Worm (Caenorhabditis elegans) whole organism, young adult: ENCODE data around the gene srt-12.

Experiments
- B0035.1 ChIP-seq: sonication (generic microtip); optimal IDR thresholded peaks from 2 replicates; lab custom pipeline; 2016; ENCODE audit warnings: missing genetic modification characterization, mild to moderate bottlenecking, missing compliant biosample characterization, missing genotype, missing genetic modification reagents
- B0336.3 ChIP-seq: fragments of 200-800 bp; sonication (Bioruptor generic); IDR thresholded peaks from 2 replicates; pipeline ENCODE4 v1.3.6; 2022; ENCODE audit warnings: missing genetic modification characterization, missing compliant biosample characterization
- C06A6.2 ChIP-seq: fragments of 200-800 bp; sonication (Bioruptor generic); conservative IDR thresholded peaks from 2 replicates; pipeline ENCODE4 v1.3.6; 2022; ENCODE audit warnings: missing genetic modification characterization, missing compliant biosample characterization
- C17E4.6 ChIP-seq: fragments of 200-800 bp; sonication (Bioruptor generic); IDR thresholded peaks from 2 replicates; pipeline ENCODE4 v1.3.6; 2022; ENCODE audit warnings: missing genetic modification reagents, missing genetic modification characterization, missing compliant biosample characterization
- F33H1.4 ChIP-seq: fragments of 200-800 bp; sonication (Bioruptor generic); IDR thresholded peaks from 2 replicates; pipeline ENCODE4 v1.3.6; 2022; ENCODE audit warnings: missing genetic modification reagents, missing genetic modification characterization, missing compliant biosample characterization
- F37B4.10 ChIP-seq: fragments of 200-800 bp; sonication (Bioruptor generic); IDR thresholded peaks from 2 replicates; pipeline ENCODE4 v1.3.6; 2022; ENCODE audit warnings: missing genetic modification characterization, missing compliant biosample characterization
- F52B5.7 ChIP-seq: sonication (generic microtip); optimal IDR thresholded peaks from 2 replicates; lab custom pipeline; 2016; ENCODE audit warnings: mild to moderate bottlenecking, missing genetic modification characterization, missing compliant biosample characterization
- F57A8.1 ChIP-seq: fragments of 200-800 bp; sonication (Bioruptor generic); optimal IDR thresholded peaks from 2 replicates; lab custom pipeline; 2018; ENCODE audit warnings: mild to moderate bottlenecking, missing genetic modification characterization, moderate library complexity, missing compliant biosample characterization
- F57C9.4 ChIP-seq: sonication (generic microtip); optimal IDR thresholded peaks from 2 replicates; lab custom pipeline; 2017; ENCODE audit warnings: mild to moderate bottlenecking, missing genetic modification characterization, missing compliant biosample characterization
- K12H6.12 ChIP-seq: fragments of 200-800 bp; sonication (Bioruptor generic); optimal IDR thresholded peaks from 2 replicates; lab custom pipeline; 2018; ENCODE audit warnings: mild to moderate bottlenecking, missing genetic modification characterization, missing compliant biosample characterization
- Y56A3A.18 ChIP-seq: fragments of 200-800 bp; sonication (Bioruptor generic); IDR thresholded peaks from 2 replicates; pipeline ENCODE4 v1.3.6; 2022; ENCODE audit warnings: missing genetic modification reagents, missing genetic modification characterization, missing compliant biosample characterization
- Y95B8A.8 ChIP-seq: fragments of 200-800 bp; sonication (Bioruptor generic); IDR thresholded peaks from 2 replicates; pipeline ENCODE4 v1.3.6; 2022; ENCODE audit warnings: missing genetic modification reagents, missing genetic modification characterization, missing compliant biosample characterization
- ama-1 ChIP-seq, 3 experiments: fragments of 150-350 bp in 1 of 3; sonication (generic microtip) in 2 of 3; optimal IDR thresholded peaks; 2 replicates each; lab custom pipeline; 2014 to 2018; ENCODE audit warnings: missing biosample characterization in 2 of 3, missing genetic modification characterization in 2 of 3, missing genetic modification reagents in 2 of 3
- attf-3 ChIP-seq: fragments of 200-800 bp; sonication (Bioruptor generic); conservative IDR thresholded peaks from 2 replicates; pipeline ENCODE4 v1.3.6; 2022; ENCODE audit warnings: missing genetic modification reagents, missing genetic modification characterization, missing compliant biosample characterization
- bed-1 ChIP-seq: fragments of 200-800 bp; sonication (Bioruptor generic); IDR thresholded peaks from 2 replicates; pipeline ENCODE4 v1.3.6; 2022; ENCODE audit warnings: missing genetic modification reagents, missing genetic modification characterization, missing compliant biosample characterization
- ccch-3 ChIP-seq: fragments of 200-800 bp; sonication (Bioruptor generic); optimal IDR thresholded peaks from 2 replicates; lab custom pipeline; 2018; ENCODE audit warnings: mild to moderate bottlenecking, missing genetic modification characterization, missing compliant biosample characterization
- cebp-2 ChIP-seq: fragments of 200-800 bp; sonication (Bioruptor generic); IDR thresholded peaks from 2 replicates; pipeline ENCODE4 v1.3.6; 2022; ENCODE audit warnings: missing genetic modification characterization, missing compliant biosample characterization
- chd-7 ChIP-seq: sonication (generic microtip); optimal IDR thresholded peaks from 2 replicates; lab custom pipeline; 2016; ENCODE audit warnings: mild to moderate bottlenecking, missing genetic modification characterization, moderate library complexity, missing compliant biosample characterization
- dox-1 ChIP-seq: fragments of 200-800 bp; sonication (Bioruptor generic); IDR thresholded peaks from 2 replicates; pipeline ENCODE4 v1.3.6; 2022; ENCODE audit warnings: missing genetic modification reagents, missing genetic modification characterization, missing compliant biosample characterization
- dpl-1 ChIP-seq: fragments of 150-350 bp; optimal IDR thresholded peaks from 2 replicates; lab custom pipeline; 2014; ENCODE audit warnings: missing biosample characterization, missing genetic modification reagents, missing genetic modification characterization
- egl-44 ChIP-seq: fragments of 200-800 bp; sonication (Bioruptor generic); IDR thresholded peaks from 2 replicates; pipeline ENCODE4 v1.3.6; 2022; ENCODE audit warnings: missing genetic modification reagents, missing genetic modification characterization, missing compliant biosample characterization
- hsf-1 ChIP-seq: fragments of 200-800 bp; sonication (Bioruptor generic); IDR thresholded peaks from 2 replicates; pipeline ENCODE4 v1.3.6; 2022; ENCODE audit warnings: missing genetic modification reagents, missing genetic modification characterization, missing compliant biosample characterization
- lsl-1 ChIP-seq: fragments of 200-800 bp; sonication (Bioruptor generic); optimal IDR thresholded peaks from 2 replicates; lab custom pipeline; 2018; ENCODE audit warnings: mild to moderate bottlenecking, missing genetic modification characterization, moderate library complexity, missing compliant biosample characterization
- lsy-27 ChIP-seq: sonication (generic microtip); optimal IDR thresholded peaks from 2 replicates; lab custom pipeline; 2017; ENCODE audit warnings: missing genetic modification characterization, mild to moderate bottlenecking, missing compliant biosample characterization, antibody characterized with exemption, missing genotype, borderline replicate concordance; ENCODE audit not compliant: insufficient read depth
- madf-10 ChIP-seq: sonication (generic microtip); optimal IDR thresholded peaks from 2 replicates; lab custom pipeline; 2016; ENCODE audit warnings: mild to moderate bottlenecking, missing genetic modification characterization, missing compliant biosample characterization
- madf-3 ChIP-seq: fragments of 200-800 bp; sonication (Bioruptor generic); IDR thresholded peaks from 2 replicates; pipeline ENCODE4 v1.3.6; 2022; ENCODE audit warnings: missing genetic modification reagents, missing genetic modification characterization, missing compliant biosample characterization
- mel-28 ChIP-seq: sonication (generic microtip); optimal IDR thresholded peaks from 2 replicates; lab custom pipeline; 2016; ENCODE audit warnings: borderline replicate concordance, mild to moderate bottlenecking, missing genetic modification characterization, missing compliant biosample characterization
- nfya-1 ChIP-seq: sonication (generic microtip); optimal IDR thresholded peaks from 2 replicates; lab custom pipeline; 2017; ENCODE audit warnings: antibody characterized with exemption, missing compliant biosample characterization, missing genetic modification characterization, borderline replicate concordance; ENCODE audit not compliant: insufficient read depth
- repo-1 ChIP-seq: sonication (generic microtip); optimal IDR thresholded peaks from 2 replicates; lab custom pipeline; 2017; ENCODE audit warnings: mild to moderate bottlenecking, missing genetic modification characterization, missing compliant biosample characterization
- snpc-1.1 ChIP-seq: sonication (generic microtip); optimal IDR thresholded peaks from 2 replicates; lab custom pipeline; 2017; ENCODE audit warnings: missing genetic modification characterization, mild to moderate bottlenecking, missing compliant biosample characterization, antibody characterized with exemption, moderate library complexity, missing genotype, missing genetic modification reagents; ENCODE audit not compliant: insufficient read depth
- snpc-3.4 ChIP-seq: sonication (generic microtip); optimal IDR thresholded peaks from 2 replicates; lab custom pipeline; 2017; ENCODE audit warnings: missing genetic modification characterization, mild to moderate bottlenecking, missing compliant biosample characterization, antibody characterized with exemption, moderate library complexity, missing genotype, missing genetic modification reagents
- snpc-4 ChIP-seq, 5 experiments: fragments of 150-350 bp in 1 of 5; sonication (generic microtip) in 4 of 5; optimal IDR thresholded peaks; 2 replicates each; lab custom pipeline; 2014 to 2018; ENCODE audit warnings: missing genetic modification characterization in 5 of 5, missing biosample characterization in 3 of 5, antibody characterized with exemption in 2 of 5, mild to moderate bottlenecking in 2 of 5, missing compliant biosample characterization in 2 of 5, missing genotype in 2 of 5, moderate library complexity in 2 of 5, missing genetic modification reagents in 1 of 5
- somi-1 ChIP-seq: fragments of 200-800 bp; sonication (Bioruptor generic); optimal IDR thresholded peaks from 2 replicates; lab custom pipeline; 2018; ENCODE audit warnings: mild to moderate bottlenecking, missing genetic modification characterization, missing compliant biosample characterization
- zfh-2 ChIP-seq: fragments of 200-800 bp; sonication (Bioruptor generic); conservative IDR thresholded peaks from 2 replicates; pipeline ENCODE4 v1.3.6; 2022; ENCODE audit warnings: missing genetic modification reagents, missing genetic modification characterization, missing compliant biosample characterization
- ztf-6 ChIP-seq: fragments of 200-800 bp; sonication (Bioruptor generic); IDR thresholded peaks from 2 replicates; pipeline ENCODE4 v1.3.6; 2022; ENCODE audit warnings: missing genetic modification reagents, missing genetic modification characterization, missing compliant biosample characterization

Gene srt-12

ce11 chrV:4256474-4256873 lies 14.1 kb upstream of the srt-12 start, which contains the start of gene srt-14 (continued):
- TF ChIP-seq ama-1 (optimal IDR thresholded peaks at IDR 0.05; lab: Kevin White, UChicago), result no peak
- no peak for TF ChIP-seq ama-1 (GFP tag; optimal IDR thresholded peaks at IDR 0.05; lab: Kevin White, UChicago)
- TF ChIP-seq C06A6.2 (GFP tag; lab: Robert Waterston, UW), result no peak
- TF ChIP-seq C17E4.6, result no peak
- no peak for TF ChIP-seq F57C9.4 (tag; lab: Kevin White, UChicago)
- TF ChIP-seq repo-1 (tag; lab: Kevin White, UChicago), result no peak

DNA sequence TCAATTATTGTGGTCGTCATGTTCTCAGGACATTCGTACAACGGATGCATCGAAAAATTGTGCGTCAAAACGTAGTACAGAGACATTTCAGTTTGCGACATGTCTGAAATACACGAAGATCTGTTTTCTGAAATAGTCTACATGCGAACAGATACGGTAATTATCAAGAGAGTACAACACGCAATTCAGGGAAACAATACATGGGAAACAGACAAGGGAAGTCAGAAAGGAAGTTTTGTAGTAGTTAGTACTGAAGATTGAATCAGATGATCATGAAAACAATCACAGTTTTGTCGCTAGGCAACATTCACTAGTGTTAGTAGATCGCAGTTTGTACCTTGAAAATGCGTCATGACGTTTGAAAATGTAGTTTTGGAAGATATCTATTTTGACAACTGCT lies 7.7 kb upstream of the srt-12 start, which contains the start of gene srt-13:
TSS of gene srt-13 (minus strand) at position 101 of the 400 bp plus-strand sequence.
- TF ChIP-seq dox-1 (GFP tag; lab: Robert Waterston, UW) (no peak), Y95B8A.8 (GFP tag; lab: Robert Waterston, UW) (no peak), zfh-2 (no peak), egl-44 (no peak), lsy-27 (tag; lab: Kevin White, UChicago) (no peak), F33H1.4 (no peak), bed-1 (GFP tag; lab: Robert Waterston, UW) (no peak), hsf-1 (GFP tag; lab: Robert Waterston, UW) (no peak), nfya-1 (no peak), Y56A3A.18 (no peak), snpc-4 (GFP tag; optimal IDR thresholded peaks at IDR 0.05; lab: Kevin White, UChicago) (no peak), snpc-4 (tag; optimal IDR thresholded peaks at IDR 0.05; lab: Kevin White, UChicago) (no peak), snpc-3.4 (tag; lab: Kevin White, UChicago) (no peak), cebp-2 (GFP tag; lab: Robert Waterston, UW) (no peak), ccch-3 (no peak), F57A8.1 (GFP tag; lab: Kevin White, UChicago) (no peak)

- TF ChIP-seq F33H1.4 (no peak), B0336.3 (GFP tag; lab: Robert Waterston, UW) (no peak), snpc-4 (GFP tag; optimal IDR thresholded peaks at IDR 0.05; lab: Kevin White, UChicago) (peak; percentile 46), snpc-4 (tag; optimal IDR thresholded peaks at IDR 0.05; lab: Kevin White, UChicago) (peak in 2 of 4 experiments; percentile 87 to 94), snpc-1.1 (tag; lab: Kevin White, UChicago) (peak; percentile 37), mel-28 (tag; lab: Kevin White, UChicago) (no peak)
These were observed 6.0 kb upstream of the srt-12 start for ce11 chrV:4248359-4248758.

ce11 chrV:4241555-4241954 lies 776 bp downstream of the srt-12 start:
- TF ChIP-seq madf-3 (GFP tag; lab: Robert Waterston, UW) (no peak), ztf-6 (no peak), somi-1 (GFP tag; lab: Kevin White, UChicago) (no peak), madf-10 (tag; lab: Kevin White, UChicago) (no peak), K12H6.12 (tag; lab: Kevin White, UChicago) (no peak), B0035.1 (no peak), F52B5.7 (tag; lab: Kevin White, UChicago) (no peak), lsl-1 (no peak), dpl-1 (GFP tag; lab: Kevin White, UChicago) (no peak), lsy-27 (tag; lab: Kevin White, UChicago) (no peak), nfya-1 (no peak), attf-3 (no peak), F37B4.10 (GFP tag; lab: Robert Waterston, UW) (no peak), chd-7 (no peak)
